Worm (Caenorhabditis elegans) whole organism, young adult: ENCODE data around the gene ech-8.

Source experiments
- hlh-12 ChIP-seq: sonication (generic microtip); optimal IDR thresholded peaks from 2 replicates; lab custom pipeline; 2016; ENCODE audit warnings: missing genetic modification characterization, missing compliant biosample characterization
- hmg-20 ChIP-seq: fragments of 200-800 bp; sonication (Bioruptor generic); IDR thresholded peaks from 2 replicates; pipeline ENCODE4 v1.3.6; 2022; ENCODE audit warnings: missing genetic modification reagents, missing genetic modification characterization, missing compliant biosample characterization
- hsf-1 ChIP-seq: fragments of 200-800 bp; sonication (Bioruptor generic); IDR thresholded peaks from 2 replicates; pipeline ENCODE4 v1.3.6; 2022; ENCODE audit warnings: missing genetic modification reagents, missing genetic modification characterization, missing compliant biosample characterization
- lsl-1 ChIP-seq: fragments of 200-800 bp; sonication (Bioruptor generic); optimal IDR thresholded peaks from 2 replicates; lab custom pipeline; 2018; ENCODE audit warnings: mild to moderate bottlenecking, missing genetic modification characterization, moderate library complexity, missing compliant biosample characterization
- nhr-27 ChIP-seq: fragments of 200-800 bp; sonication (Bioruptor generic); optimal IDR thresholded peaks from 2 replicates; lab custom pipeline; 2018; ENCODE audit warnings: mild to moderate bottlenecking, missing genetic modification characterization, moderate library complexity, missing compliant biosample characterization
- rpc-1 ChIP-seq, 2 experiments: fragments of 150-350 bp in 1 of 2; sonication (generic microtip) in 1 of 2; optimal IDR thresholded peaks; 2 replicates each; lab custom pipeline; 2014 to 2018; ENCODE audit warnings: missing biosample characterization in 1 of 2, missing genetic modification characterization in 1 of 2, missing genetic modification reagents in 1 of 2, missing genotype in 1 of 2
- snpc-3.4 ChIP-seq: sonication (generic microtip); optimal IDR thresholded peaks from 2 replicates; lab custom pipeline; 2017; ENCODE audit warnings: missing genetic modification characterization, mild to moderate bottlenecking, missing compliant biosample characterization, antibody characterized with exemption, moderate library complexity, missing genotype, missing genetic modification reagents
- tlf-1 ChIP-seq: fragments of 200-800 bp; sonication (Bioruptor generic); optimal IDR thresholded peaks from 2 replicates; lab custom pipeline; 2018; ENCODE audit warnings: mild to moderate bottlenecking, missing genetic modification characterization, missing compliant biosample characterization
- unc-130 ChIP-seq: sonication (generic microtip); optimal IDR thresholded peaks from 2 replicates; lab custom pipeline; 2016; ENCODE audit warnings: missing genetic modification reagents, missing genetic modification characterization, missing compliant biosample characterization

DNA sequence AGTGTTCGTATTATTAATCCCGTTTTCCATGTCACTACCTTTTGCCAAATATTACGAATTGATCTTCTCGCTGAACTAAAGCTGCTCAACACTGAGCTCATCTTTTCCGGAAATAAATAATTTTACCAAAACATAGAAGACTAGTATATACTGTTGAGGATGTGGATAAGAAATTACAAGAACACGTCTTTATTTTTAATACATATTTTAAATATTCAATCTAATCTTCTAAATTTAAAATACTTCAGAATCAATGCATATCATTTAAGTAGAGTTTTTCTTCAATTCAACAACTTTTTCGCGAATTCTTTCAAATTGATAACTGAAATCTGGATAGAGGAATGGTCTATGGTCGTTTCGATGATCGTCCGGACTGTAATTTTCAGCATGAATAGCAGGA is 24.2 kb downstream of the ech-8 start, which contains the start of gene abt-1:
- TF ChIP-seq hlh-12 (tag; lab: Kevin White, UChicago) (no peak), lsl-1 (GFP tag; lab: Kevin White, UChicago) (no peak), unc-130 (no peak), tlf-1 (no peak), hsf-1 (GFP tag; lab: Robert Waterston, UW) (no peak), nhr-27 (no peak), rpc-1 (optimal IDR thresholded peaks at IDR 0.05; lab: Kevin White, UChicago) (no peak), rpc-1 (tag; optimal IDR thresholded peaks at IDR 0.05; lab: Kevin White, UChicago) (no peak), snpc-3.4 (tag; lab: Kevin White, UChicago) (no peak), hmg-20 (GFP tag; lab: Robert Waterston, UW) (no peak)
